Worm (Caenorhabditis elegans) whole organism, early embryonic: Measurements from ENCODE around the gene F38E9.6.

Experiments used
- B0310.2 ChIP-seq: sonication (generic microtip); optimal IDR thresholded peaks from 2 replicates; lab custom pipeline; 2016; ENCODE audit warnings: mild to moderate bottlenecking, missing genetic modification characterization, missing compliant biosample characterization
- F13C5.2 ChIP-seq: sonication (generic microtip); optimal IDR thresholded peaks from 2 replicates; lab custom pipeline; 2017; ENCODE audit warnings: mild to moderate bottlenecking, missing genetic modification characterization, inconsistent platforms, missing compliant biosample characterization
- aly-1 ChIP-seq: sonication (generic microtip); optimal IDR thresholded peaks from 2 replicates; lab custom pipeline; 2016; ENCODE audit warnings: missing genetic modification characterization, missing compliant biosample characterization
- ama-1 ChIP-seq: fragments of 150-350 bp; optimal IDR thresholded peaks from 2 replicates; lab custom pipeline; 2014
- ceh-13 ChIP-seq: fragments of 200-800 bp; sonication (Bioruptor generic); optimal IDR thresholded peaks from 2 replicates; lab custom pipeline; 2018; ENCODE audit warnings: mild to moderate bottlenecking, missing genetic modification characterization, missing compliant biosample characterization
- ceh-36 ChIP-seq: sonication (generic microtip); optimal IDR thresholded peaks from 2 replicates; lab custom pipeline; 2016; ENCODE audit warnings: missing genetic modification characterization, inconsistent platforms, missing compliant biosample characterization
- ets-7 ChIP-seq: sonication (generic microtip); optimal IDR thresholded peaks from 2 replicates; lab custom pipeline; 2016; ENCODE audit warnings: missing genotype, missing genetic modification characterization, missing compliant biosample characterization
- flt-1 ChIP-seq: fragments of 200-800 bp; sonication (Bioruptor generic); IDR thresholded peaks from 2 replicates; pipeline ENCODE4 v1.3.6; 2022; ENCODE audit warnings: missing genetic modification characterization, missing compliant biosample characterization
- hmbx-1 ChIP-seq: sonication (generic microtip); optimal IDR thresholded peaks from 2 replicates; lab custom pipeline; 2016; ENCODE audit warnings: mild to moderate bottlenecking, missing genetic modification characterization, missing compliant biosample characterization
- hmg-4 ChIP-seq: fragments of 200-800 bp; sonication (Bioruptor generic); optimal IDR thresholded peaks from 2 replicates; lab custom pipeline; 2018; ENCODE audit warnings: mild to moderate bottlenecking, missing genetic modification characterization, missing compliant biosample characterization
- hnd-1 ChIP-seq: sonication (generic microtip); optimal IDR thresholded peaks from 2 replicates; lab custom pipeline; 2016; ENCODE audit warnings: missing genetic modification characterization, missing compliant biosample characterization
- pes-1 ChIP-seq: fragments of 200-800 bp; sonication (Bioruptor generic); IDR thresholded peaks from 2 replicates; pipeline ENCODE4 v1.3.6; 2022; ENCODE audit warnings: missing genetic modification reagents, missing genetic modification characterization, missing compliant biosample characterization
- scrt-1 ChIP-seq: fragments of 200-800 bp; sonication (Bioruptor generic); IDR thresholded peaks from 2 replicates; pipeline ENCODE4 v1.3.6; 2022; ENCODE audit warnings: missing genetic modification characterization, missing compliant biosample characterization
- sea-1 ChIP-seq: fragments of 200-800 bp; sonication (Bioruptor generic); conservative IDR thresholded peaks from 2 replicates; pipeline ENCODE4 v1.3.6; 2022; ENCODE audit warnings: missing genetic modification characterization, missing compliant biosample characterization
- tbx-11 ChIP-seq: fragments of 200-800 bp; sonication (Bioruptor generic); IDR thresholded peaks from 2 replicates; pipeline ENCODE4 v1.3.6; 2022; ENCODE audit warnings: missing genetic modification characterization, missing compliant biosample characterization
- tbx-37 ChIP-seq: fragments of 200-800 bp; sonication (Bioruptor generic); conservative IDR thresholded peaks from 2 replicates; pipeline ENCODE4 v1.3.6; 2022; ENCODE audit warnings: missing genetic modification reagents, missing genetic modification characterization, missing compliant biosample characterization
- tra-4 ChIP-seq: sonication (generic microtip); optimal IDR thresholded peaks from 2 replicates; lab custom pipeline; 2017; ENCODE audit warnings: missing genetic modification characterization, missing compliant biosample characterization

F38E9.6 gene

ce11 chrX:16485322-16485721 is 53.1 kb downstream of the F38E9.6 start:
- TF ChIP-seq tbx-37 (GFP tag; lab: Robert Waterston, UW) (no peak), ceh-13 (GFP tag; lab: Kevin White, UChicago) (no peak), pes-1 (no peak), F13C5.2 (tag; lab: Kevin White, UChicago) (no peak), aly-1 (tag; lab: Kevin White, UChicago) (no peak)

- TF ChIP-seq ceh-36 (tag; lab: Kevin White, UChicago) (no peak), aly-1 (tag; lab: Kevin White, UChicago) (no peak), B0310.2 (no peak), sea-1 (GFP tag; lab: Robert Waterston, UW) (no peak), tbx-11 (GFP tag; lab: Robert Waterston, UW) (no peak), F13C5.2 (tag; lab: Kevin White, UChicago) (no peak), flt-1 (GFP tag; lab: Robert Waterston, UW) (no peak), hmbx-1 (tag; lab: Kevin White, UChicago) (no peak), hnd-1 (tag; lab: Kevin White, UChicago) (no peak), tra-4 (no peak), ets-7 (tag; lab: Kevin White, UChicago) (no peak), scrt-1 (GFP tag; lab: Robert Waterston, UW) (no peak), ceh-13 (GFP tag; lab: Kevin White, UChicago) (no peak), ama-1 (lab: Kevin White, UChicago) (no peak), hmg-4 (GFP tag; lab: Kevin White, UChicago) (no peak)
Observed at ce11 chrX:16487068-16487658, 54.9 kb downstream of the F38E9.6 start, which contains the start of gene cah-3. Gene cah-3 (plus strand): TSS chrX:16487481.
